Fruit fly (Drosophila melanogaster) whole organism, embryonic: ENCODE results near the gene tok.
A peak's percentile ranks its signal among the peaks of the same experiment; 100 is the strongest.

Source experiments
- Antp ChIP-seq: fragments of 200-800 bp; sonication (Bioruptor generic); optimal IDR thresholded peaks from 3 replicates; lab custom pipeline; 2016; ENCODE audit warnings: missing biosample characterization, missing genetic modification characterization
- B-H1 ChIP-seq: fragments of 200-800 bp; sonication (Bioruptor generic); IDR thresholded peaks from 3 replicates; pipeline ENCODE4 v1.3.6; 2022; ENCODE audit warnings: missing biosample characterization, missing genetic modification characterization
- CG10267 ChIP-seq: fragments of 200-800 bp; sonication (Bioruptor generic); optimal IDR thresholded peaks from 2 replicates; lab custom pipeline; 2018; ENCODE audit warnings: missing biosample characterization, mild to moderate bottlenecking, missing genetic modification characterization, moderate library complexity
- CG12942 ChIP-seq: fragments of 200-800 bp; sonication (Bioruptor generic); optimal IDR thresholded peaks from 3 replicates; lab custom pipeline; 2016; ENCODE audit warnings: missing biosample characterization, missing genetic modification characterization
- CG16813 ChIP-seq: fragments of 200-800 bp; sonication (Bioruptor generic); IDR thresholded peaks from 3 replicates; pipeline ENCODE4 v1.3.6; 2022; ENCODE audit warnings: missing biosample characterization, missing genetic modification characterization; ENCODE audit not compliant: partially characterized antibody
- CG17361 ChIP-seq: fragments of 200-800 bp; sonication (Bioruptor generic); IDR thresholded peaks from 3 replicates; pipeline ENCODE4 v1.3.6; 2022; ENCODE audit warnings: missing biosample characterization, missing genetic modification characterization
- CG30431 ChIP-seq: fragments of 200-800 bp; sonication (Bioruptor generic); optimal IDR thresholded peaks from 2 replicates; lab custom pipeline; 2017; ENCODE audit warnings: missing biosample characterization, missing genetic modification characterization
- CG5953 ChIP-seq: fragments of 200-800 bp; sonication (Bioruptor generic); IDR thresholded peaks from 2 replicates; pipeline ENCODE4 v1.3.6; 2022; ENCODE audit warnings: missing biosample characterization, missing genetic modification characterization
- CG6791 ChIP-seq: fragments of 200-800 bp; sonication (Bioruptor generic); IDR thresholded peaks from 3 replicates; pipeline ENCODE4 v1.3.6; 2022; ENCODE audit warnings: missing biosample characterization, missing genetic modification characterization; ENCODE audit not compliant: partially characterized antibody
- CG6813 ChIP-seq: fragments of 200-800 bp; sonication (Bioruptor generic); optimal IDR thresholded peaks from 2 replicates; lab custom pipeline; 2017; ENCODE audit warnings: missing biosample characterization, missing genetic modification characterization, mild to moderate bottlenecking, moderate library complexity, missing genetic modification reagents
- CG7839 ChIP-seq: fragments of 200-800 bp; sonication (Bioruptor generic); optimal IDR thresholded peaks from 3 replicates; lab custom pipeline; 2018; ENCODE audit warnings: missing biosample characterization, mild to moderate bottlenecking, missing genetic modification characterization, moderate library complexity
- CG9437 ChIP-seq: fragments of 200-800 bp; sonication (Bioruptor generic); optimal IDR thresholded peaks from 2 replicates; lab custom pipeline; 2018; ENCODE audit warnings: missing biosample characterization, mild to moderate bottlenecking, missing genetic modification characterization
- Dbx ChIP-seq: fragments of 200-800 bp; sonication (Bioruptor generic); IDR thresholded peaks from 3 replicates; pipeline ENCODE4 v1.3.6; 2022; ENCODE audit warnings: missing biosample characterization, missing genetic modification characterization
- Dip3 ChIP-seq: fragments of 200-800 bp; sonication (Bioruptor generic); optimal IDR thresholded peaks from 3 replicates; lab custom pipeline; 2016; ENCODE audit warnings: missing biosample characterization, missing genetic modification characterization
- Doc2 ChIP-seq: fragments of 200-800 bp; sonication (Bioruptor generic); IDR thresholded peaks from 2 replicates; pipeline ENCODE4 v1.3.6; 2022; ENCODE audit warnings: missing biosample characterization, missing genetic modification characterization
- Fer1 ChIP-seq: fragments of 200-800 bp; sonication (Bioruptor generic); optimal IDR thresholded peaks from 2 replicates; lab custom pipeline; 2017; ENCODE audit warnings: missing biosample characterization, mild to moderate bottlenecking, missing genetic modification characterization
- H2.0 ChIP-seq: fragments of 200-800 bp; sonication (Bioruptor generic); IDR thresholded peaks from 2 replicates; pipeline ENCODE4 v1.3.6; 2022; ENCODE audit warnings: missing biosample characterization, missing genetic modification characterization
- HLH3B ChIP-seq: fragments of 200-800 bp; sonication (Bioruptor generic); IDR thresholded peaks from 2 replicates; pipeline ENCODE4 v1.3.6; 2022; ENCODE audit warnings: missing biosample characterization, missing genetic modification characterization
- HLHmδ ChIP-seq: fragments of 200-800 bp; sonication (Bioruptor generic); optimal IDR thresholded peaks from 2 replicates; lab custom pipeline; 2018; ENCODE audit warnings: missing biosample characterization, mild to moderate bottlenecking, missing genetic modification characterization, moderate library complexity
- HmgZ ChIP-seq: fragments of 200-800 bp; sonication (Bioruptor generic); optimal IDR thresholded peaks from 2 replicates; lab custom pipeline; 2018; ENCODE audit warnings: missing biosample characterization, mild to moderate bottlenecking, missing genetic modification characterization
- Hr39 ChIP-seq: fragments of >200 bp; optimal IDR thresholded peaks from 2 replicates; lab custom pipeline; 2017
- Hr78 ChIP-seq, 2 experiments: fragments of 200-800 bp in 1 of 2; fragments of >200 bp in 1 of 2; sonication (Bioruptor generic) in 1 of 2; optimal IDR thresholded peaks; 2 replicates each; lab custom pipeline; 2017 to 2019; ENCODE audit warnings: missing biosample characterization in 2 of 2, missing genetic modification characterization in 2 of 2, mild to moderate bottlenecking in 1 of 2, moderate library complexity in 1 of 2
- Meics ChIP-seq: fragments of 200-800 bp; sonication (Bioruptor generic); optimal IDR thresholded peaks from 2 replicates; lab custom pipeline; 2017; ENCODE audit warnings: missing biosample characterization, mild to moderate bottlenecking, missing genetic modification characterization
- Mes4 ChIP-seq: fragments of 200-800 bp; sonication (Bioruptor generic); optimal IDR thresholded peaks from 2 replicates; lab custom pipeline; 2016; ENCODE audit warnings: missing biosample characterization, missing genetic modification characterization
- NC2β ChIP-seq: fragments of 200-800 bp; sonication (Bioruptor generic); optimal IDR thresholded peaks from 2 replicates; lab custom pipeline; 2016; ENCODE audit warnings: missing biosample characterization, missing genetic modification characterization
- Neu2 ChIP-seq: fragments of 200-800 bp; sonication (Bioruptor generic); optimal IDR thresholded peaks from 3 replicates; lab custom pipeline; 2016; ENCODE audit warnings: missing biosample characterization, missing genetic modification characterization, borderline replicate concordance
- Xrp1 ChIP-seq: fragments of 200-800 bp; sonication (Bioruptor generic); IDR thresholded peaks from 2 replicates; pipeline ENCODE4 v1.3.6; 2022; ENCODE audit warnings: missing biosample characterization, missing genetic modification characterization
- ap ChIP-seq: fragments of 200-800 bp; sonication (Bioruptor generic); IDR thresholded peaks from 2 replicates; pipeline ENCODE4 v1.3.6; 2022; ENCODE audit warnings: missing biosample characterization, missing genetic modification characterization
- az2 ChIP-seq: fragments of 200-800 bp; sonication (Bioruptor generic); optimal IDR thresholded peaks from 3 replicates; lab custom pipeline; 2016; ENCODE audit warnings: missing biosample characterization, missing genetic modification characterization
- bcd ChIP-seq: fragments of 200-800 bp; sonication (Bioruptor generic); optimal IDR thresholded peaks from 2 replicates; lab custom pipeline; 2017; ENCODE audit warnings: missing biosample characterization, mild to moderate bottlenecking, missing genetic modification characterization
- cas ChIP-seq: fragments of 200-800 bp; sonication (Bioruptor generic); IDR thresholded peaks from 2 replicates; pipeline ENCODE4 v1.3.6; 2022; ENCODE audit warnings: missing biosample characterization, missing genetic modification characterization
- chm ChIP-seq: fragments of 200-800 bp; sonication (Bioruptor generic); IDR thresholded peaks from 2 replicates; pipeline ENCODE4 v1.3.6; 2022; ENCODE audit warnings: missing biosample characterization, missing genetic modification characterization
- danr ChIP-seq: fragments of 200-800 bp; sonication (Bioruptor generic); IDR thresholded peaks from 2 replicates; pipeline ENCODE4 v1.3.6; 2022; ENCODE audit warnings: missing biosample characterization, missing genetic modification characterization
- gce ChIP-seq: fragments of 200-800 bp; sonication (Bioruptor generic); IDR thresholded peaks from 3 replicates; pipeline ENCODE4 v1.3.6; 2022; ENCODE audit warnings: missing biosample characterization, missing genetic modification characterization
- gfzf ChIP-seq: fragments of 200-800 bp; sonication (Bioruptor generic); optimal IDR thresholded peaks from 2 replicates; lab custom pipeline; 2016; ENCODE audit warnings: missing biosample characterization, mild to moderate bottlenecking, missing genetic modification characterization, moderate library complexity
- gsb ChIP-seq: fragments of 200-800 bp; sonication (Bioruptor generic); IDR thresholded peaks from 2 replicates; pipeline ENCODE4 v1.3.6; 2022; ENCODE audit warnings: missing biosample characterization, missing genetic modification characterization
- hbn ChIP-seq: fragments of 200-800 bp; sonication (Bioruptor generic); IDR thresholded peaks from 2 replicates; pipeline ENCODE4 v1.3.6; 2022; ENCODE audit warnings: missing biosample characterization, missing genetic modification characterization; ENCODE audit not compliant: partially characterized antibody
- mld ChIP-seq: fragments of 200-800 bp; sonication (Bioruptor generic); IDR thresholded peaks from 3 replicates; pipeline ENCODE4 v1.3.6; 2022; ENCODE audit warnings: missing biosample characterization, missing genetic modification characterization; ENCODE audit not compliant: partially characterized antibody
- otp ChIP-seq: fragments of 200-800 bp; sonication (Bioruptor generic); IDR thresholded peaks from 3 replicates; pipeline ENCODE4, ENCODE4 v1.3.6; 2022; ENCODE audit warnings: missing biosample characterization, missing genetic modification characterization
- pb ChIP-seq: fragments of 200-800 bp; sonication (Bioruptor generic); optimal IDR thresholded peaks from 3 replicates; lab custom pipeline; 2016; ENCODE audit warnings: missing biosample characterization, missing genetic modification characterization
- pzg ChIP-seq: fragments of 200-800 bp; sonication (Bioruptor generic); optimal IDR thresholded peaks from 3 replicates; lab custom pipeline; 2018; ENCODE audit warnings: missing biosample characterization, mild to moderate bottlenecking, missing genetic modification characterization, moderate library complexity
- repo ChIP-seq: fragments of 200-800 bp; sonication (Bioruptor generic); optimal IDR thresholded peaks from 2 replicates; lab custom pipeline; 2016; ENCODE audit warnings: missing biosample characterization, missing genetic modification characterization
- sens-2 ChIP-seq: fragments of 200-800 bp; sonication (Bioruptor generic); IDR thresholded peaks from 2 replicates; pipeline ENCODE4 v1.3.6; 2022; ENCODE audit warnings: missing biosample characterization, missing genetic modification characterization
- sima ChIP-seq: fragments of 200-800 bp; sonication (Bioruptor generic); optimal IDR thresholded peaks from 2 replicates; lab custom pipeline; 2016; ENCODE audit warnings: missing biosample characterization, missing genetic modification characterization
- so ChIP-seq: fragments of 200-800 bp; sonication (Bioruptor generic); IDR thresholded peaks from 3 replicates; pipeline ENCODE4 v1.3.6; 2022; ENCODE audit warnings: missing biosample characterization, missing genetic modification characterization
- stc ChIP-seq: fragments of 200-800 bp; sonication (Bioruptor generic); IDR thresholded peaks from 2 replicates; pipeline ENCODE4 v1.3.6; 2022; ENCODE audit warnings: missing biosample characterization, missing genetic modification characterization
- tin ChIP-seq: fragments of 200-800 bp; sonication (Bioruptor generic); optimal IDR thresholded peaks from 3 replicates; lab custom pipeline; 2016; ENCODE audit warnings: missing biosample characterization, missing genetic modification characterization
- unpg ChIP-seq: fragments of 200-800 bp; sonication (Bioruptor generic); optimal IDR thresholded peaks from 3 replicates; lab custom pipeline; 2018; ENCODE audit warnings: missing biosample characterization, mild to moderate bottlenecking, missing genetic modification characterization, moderate library complexity

Gene tok

DNA sequence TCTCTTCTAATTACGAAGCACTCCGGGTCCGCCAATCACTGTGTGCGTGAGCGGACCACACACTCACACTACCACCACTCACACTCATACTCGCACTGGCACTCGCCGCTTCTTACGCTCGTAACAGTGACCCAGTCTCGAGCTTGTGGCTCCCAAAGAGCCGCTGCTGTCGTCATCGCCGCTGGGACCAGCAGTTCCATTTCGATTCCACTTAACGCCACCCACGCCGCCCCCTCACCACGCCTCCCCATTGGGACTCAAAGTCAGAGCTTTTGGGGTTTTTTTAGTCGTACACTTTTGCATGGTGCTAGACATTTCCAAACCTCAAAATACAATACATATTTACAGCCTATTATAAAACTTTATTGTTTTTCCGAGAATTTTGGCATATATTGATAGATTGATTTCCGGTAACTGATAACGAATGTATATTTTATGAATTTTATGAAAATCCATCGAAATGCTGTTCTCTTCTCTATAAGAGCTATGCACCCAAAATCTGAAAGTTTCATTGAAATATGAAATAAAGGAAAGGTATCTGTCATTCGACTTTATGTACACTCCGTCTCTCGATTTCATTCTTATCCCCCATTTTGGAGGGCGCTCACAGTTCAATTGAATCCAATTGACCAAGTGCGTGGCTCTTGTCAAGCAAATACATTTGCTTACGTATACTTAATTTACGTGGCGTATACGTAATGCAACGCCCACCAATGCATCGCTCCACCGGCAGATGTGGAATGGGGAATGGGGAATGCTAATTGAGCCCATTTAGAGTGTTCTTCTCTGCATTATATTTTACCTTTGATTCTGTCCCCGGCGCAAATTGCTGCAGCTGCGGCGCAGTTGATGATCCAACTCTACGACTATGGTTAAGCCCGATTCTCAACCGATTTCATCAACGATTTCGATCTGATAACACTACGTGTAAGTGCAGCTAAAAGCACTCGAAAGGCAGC is 52.1 kb downstream of the tok start, which contains the start of gene CG42331 (continued):
- TF ChIP-seq Neu2: no peak
- no peak for TF ChIP-seq mld (GFP tag; lab: Robert Waterston, UW)
- no peak for TF ChIP-seq pb (GFP tag; lab: Kevin White, UChicago)
- TF ChIP-seq gsb: no peak
- peak; percentile 2 for TF ChIP-seq tin (GFP tag; lab: Kevin White, UChicago)
- TF ChIP-seq cas: no peak
- no peak for TF ChIP-seq repo (GFP tag; lab: Kevin White, UChicago)
- peak; percentile 81 for TF ChIP-seq CG7839 (tag; lab: Kevin White, UChicago)
- TF ChIP-seq gce: no peak
- peak; percentile 3; the same call in 1 of the 2 replicates for TF ChIP-seq CG5953
- TF ChIP-seq hbn (GFP tag; lab: Robert Waterston, UW): no peak
- no peak for TF ChIP-seq NC2β (GFP tag; lab: Kevin White, UChicago)
- TF ChIP-seq Hr78 (GFP tag; optimal IDR thresholded peaks at IDR 0.05; lab: Kevin White, UChicago): peak in 1 of 2 experiments; percentile 64
- no peak for TF ChIP-seq sima (GFP tag; lab: Kevin White, UChicago)
- peak; percentile 57; the same call in 2 of the 3 replicates for TF ChIP-seq B-H1 (GFP tag; lab: Robert Waterston, UW)
- TF ChIP-seq HLHmδ (GFP tag; lab: Kevin White, UChicago): no peak
- 0 out of 3 replicates have a peak, but pooled peaks have one; percentile 20 for TF ChIP-seq Dbx (GFP tag; lab: Robert Waterston, UW)
- 0 out of 2 replicates have a peak, but pooled peaks have one; percentile 31 for TF ChIP-seq H2.0 (GFP tag; lab: Robert Waterston, UW)
- no peak for TF ChIP-seq Doc2
- TF ChIP-seq Fer1 (GFP tag; lab: Kevin White, UChicago): no peak
- TF ChIP-seq pzg (GFP tag; lab: Kevin White, UChicago): no peak
- peak; percentile 70 for TF ChIP-seq unpg (GFP tag; lab: Kevin White, UChicago)
- peak; percentile 66 for TF ChIP-seq CG9437 (GFP tag; lab: Kevin White, UChicago)
- TF ChIP-seq chm: peak; percentile 18; the same call in 1 of the 2 replicates
- TF ChIP-seq HmgZ (tag; lab: Kevin White, UChicago): peak; percentile 54
- TF ChIP-seq CG16813 (GFP tag; lab: Robert Waterston, UW): no peak
- TF ChIP-seq CG12942: no peak
- TF ChIP-seq CG6791 (GFP tag; lab: Robert Waterston, UW): no peak
- TF ChIP-seq CG30431 (GFP tag; lab: Kevin White, UChicago): peak; percentile 26
- no peak for TF ChIP-seq gfzf (GFP tag; lab: Kevin White, UChicago)
- TF ChIP-seq Mes4 (GFP tag; lab: Kevin White, UChicago): no peak
- TF ChIP-seq HLH3B: peak; percentile 42; the same call in 1 of the 2 replicates
- peak; percentile 28 for TF ChIP-seq CG10267
- peak; percentile 63 for TF ChIP-seq Meics (GFP tag; lab: Kevin White, UChicago)
- peak; percentile 38 for TF ChIP-seq bcd (GFP tag; lab: Kevin White, UChicago)
- peak; percentile 38 for TF ChIP-seq CG6813 (GFP tag; lab: Kevin White, UChicago)
- TF ChIP-seq sens-2 (GFP tag; lab: Robert Waterston, UW): no peak
- TF ChIP-seq az2 (GFP tag; lab: Kevin White, UChicago): peak; percentile 32
- TF ChIP-seq danr (GFP tag; lab: Robert Waterston, UW): no peak
- peak; percentile 58 for TF ChIP-seq stc (GFP tag; lab: Robert Waterston, UW)
- TF ChIP-seq Xrp1 (GFP tag; lab: Robert Waterston, UW): peak; percentile 61; the same call in 1 of the 2 replicates
- peak; percentile 46 for TF ChIP-seq Dip3
- no peak for TF ChIP-seq otp (GFP tag; lab: Robert Waterston, UW)
- TF ChIP-seq ap: 0 out of 2 replicates have a peak, but pooled peaks have one; percentile 30
- peak; percentile 39 for TF ChIP-seq Antp (GFP tag; lab: Kevin White, UChicago)
- peak; percentile 35; the same call in 1 of the 3 replicates for TF ChIP-seq so (GFP tag; lab: Robert Waterston, UW)
- no peak for TF ChIP-seq Hr39 (lab: Kevin White, UChicago)
- peak; percentile 69 for TF ChIP-seq CG17361 (GFP tag; lab: Robert Waterston, UW)
